Worm (Caenorhabditis elegans): ENCODE data around the gene F38B6.2.

DNA sequence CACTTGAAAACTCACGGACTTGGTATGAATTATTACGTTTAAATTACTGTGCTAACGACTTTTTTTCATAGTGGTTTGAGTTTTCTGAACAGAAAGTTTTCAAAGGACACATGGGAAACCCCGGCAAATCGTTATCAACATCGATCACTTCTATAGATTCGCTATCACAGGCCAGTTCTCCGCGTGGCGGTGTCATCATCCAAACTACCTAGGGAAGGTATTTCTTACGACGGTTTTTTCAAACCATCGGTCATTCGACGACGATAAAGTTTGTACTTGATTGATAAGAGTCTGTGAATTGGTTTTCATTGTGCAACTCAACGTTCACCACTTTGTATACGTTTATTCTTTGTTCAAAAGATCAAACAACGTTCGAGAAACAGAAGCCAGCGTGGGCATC is 46.2 kb downstream of the F38B6.2 start:
- TF ChIP-seq ama-1 (optimal IDR thresholded peaks at IDR 0.05), result no peak
- no peak for TF ChIP-seq tra-4 (tag; optimal IDR thresholded peaks at IDR 0.05)
- TF ChIP-seq sea-1 (GFP tag; conservative IDR thresholded peaks at IDR 0.05), result no peak
- no peak for TF ChIP-seq hmbx-1 (tag; optimal IDR thresholded peaks at IDR 0.05)
- TF ChIP-seq B0310.2 (tag; optimal IDR thresholded peaks at IDR 0.05), result no peak
- TF ChIP-seq scrt-1 (GFP tag; IDR thresholded peaks at IDR 0.05), result no peak
- TF ChIP-seq flt-1 (GFP tag; IDR thresholded peaks at IDR 0.05), result no peak
- no peak for TF ChIP-seq hnd-1 (tag; optimal IDR thresholded peaks at IDR 0.05)
- no peak for TF ChIP-seq F13C5.2 (tag; optimal IDR thresholded peaks at IDR 0.05)
- TF ChIP-seq ceh-13 (GFP tag; optimal IDR thresholded peaks at IDR 0.05), result no peak
- TF ChIP-seq hmg-4 (GFP tag; optimal IDR thresholded peaks at IDR 0.05), result no peak
- TF ChIP-seq ceh-36 (tag; optimal IDR thresholded peaks at IDR 0.05), result no peak
- no peak for TF ChIP-seq pes-1 (GFP tag; IDR thresholded peaks at IDR 0.05)
- TF ChIP-seq tbx-37 (GFP tag; conservative IDR thresholded peaks at IDR 0.05), result no peak

All from whole organism, early embryonic.